Fruit fly (Drosophila melanogaster) whole organism, embryonic: ENCODE measurements around the gene Sgt1.

ENCODE experiments used
- BEAF-32 ChIP-seq: fragments of 200-800 bp; sonication (Bioruptor generic); optimal IDR thresholded peaks from 3 replicates; lab custom pipeline; 2017; ENCODE audit warnings: missing biosample characterization, missing genetic modification characterization, mild to moderate bottlenecking, moderate library complexity, missing genetic modification reagents
- CG10267 ChIP-seq: fragments of 200-800 bp; sonication (Bioruptor generic); optimal IDR thresholded peaks from 2 replicates; lab custom pipeline; 2018; ENCODE audit warnings: missing biosample characterization, mild to moderate bottlenecking, missing genetic modification characterization, moderate library complexity
- CG12236 ChIP-seq: fragments of 200-800 bp; sonication (Bioruptor generic); optimal IDR thresholded peaks from 2 replicates; lab custom pipeline; 2016; ENCODE audit warnings: missing biosample characterization, missing genetic modification characterization
- CG13296 ChIP-seq: fragments of 200-800 bp; sonication (Bioruptor generic); optimal IDR thresholded peaks from 3 replicates; lab custom pipeline; 2018; ENCODE audit warnings: missing biosample characterization, mild to moderate bottlenecking, missing genetic modification characterization
- CG14014 ChIP-seq: fragments of 200-800 bp; sonication (Bioruptor generic); IDR thresholded peaks from 2 replicates; pipeline ENCODE4 v1.3.6; 2022; ENCODE audit warnings: missing biosample characterization, missing genetic modification characterization
- CG14050 ChIP-seq: fragments of 200-800 bp; sonication (Bioruptor generic); IDR thresholded peaks from 3 replicates; pipeline ENCODE4 v1.3.6; 2022; ENCODE audit warnings: missing biosample characterization, missing genetic modification characterization
- CG14441 ChIP-seq: fragments of 200-800 bp; sonication (Bioruptor generic); IDR thresholded peaks from 2 replicates; pipeline ENCODE4 v1.3.6; 2022; ENCODE audit warnings: missing biosample characterization, missing genetic modification characterization
- CG14965 ChIP-seq: fragments of 200-800 bp; sonication (Bioruptor generic); optimal IDR thresholded peaks from 2 replicates; lab custom pipeline; 2016; ENCODE audit warnings: missing biosample characterization, missing genetic modification characterization, borderline replicate concordance
- CG15073 ChIP-seq: fragments of 200-800 bp; sonication (Bioruptor generic); optimal IDR thresholded peaks from 2 replicates; lab custom pipeline; 2016; ENCODE audit warnings: missing biosample characterization, missing genetic modification characterization
- CG15514 ChIP-seq: fragments of 200-800 bp; sonication (Bioruptor generic); optimal IDR thresholded peaks from 3 replicates; lab custom pipeline; 2017; ENCODE audit warnings: missing biosample characterization, missing genetic modification characterization, mild to moderate bottlenecking, moderate library complexity, missing genetic modification reagents
- CG17328 ChIP-seq: fragments of 200-800 bp; sonication (Bioruptor generic); IDR thresholded peaks from 2 replicates; pipeline ENCODE4 v1.3.6; 2022; ENCODE audit warnings: missing biosample characterization, missing genetic modification characterization
- CG2116 ChIP-seq: fragments of 200-800 bp; sonication (Bioruptor generic); optimal IDR thresholded peaks from 3 replicates; lab custom pipeline; 2018; ENCODE audit warnings: missing biosample characterization, mild to moderate bottlenecking, missing genetic modification characterization
- CG3995 ChIP-seq: fragments of 200-800 bp; sonication (Bioruptor generic); optimal IDR thresholded peaks from 3 replicates; lab custom pipeline; 2016; ENCODE audit warnings: missing biosample characterization, missing genetic modification characterization
- CG42726 ChIP-seq: fragments of 200-800 bp; sonication (Bioruptor generic); IDR thresholded peaks from 2 replicates; pipeline ENCODE4 v1.3.6; 2022; ENCODE audit warnings: missing biosample characterization, missing genetic modification characterization; ENCODE audit not compliant: partially characterized antibody
- CG5953 ChIP-seq: fragments of 200-800 bp; sonication (Bioruptor generic); IDR thresholded peaks from 2 replicates; pipeline ENCODE4 v1.3.6; 2022; ENCODE audit warnings: missing biosample characterization, missing genetic modification characterization
- CG6272 ChIP-seq: fragments of 200-800 bp; sonication (Bioruptor generic); IDR thresholded peaks from 2 replicates; pipeline ENCODE4 v1.3.6; 2022; ENCODE audit warnings: missing biosample characterization, missing genetic modification characterization
- CG9215 ChIP-seq: fragments of 200-800 bp; sonication (Bioruptor generic); IDR thresholded peaks from 2 replicates; pipeline ENCODE4 v1.3.6; 2022; ENCODE audit warnings: missing biosample characterization, missing genetic modification characterization
- CTCF ChIP-seq: fragments of 200-800 bp; sonication (Bioruptor generic); optimal IDR thresholded peaks from 2 replicates; lab custom pipeline; 2017; ENCODE audit warnings: missing biosample characterization, mild to moderate bottlenecking, missing genetic modification characterization, moderate library complexity
- Chrac-16 ChIP-seq: fragments of 200-800 bp; sonication (Bioruptor generic); optimal IDR thresholded peaks from 3 replicates; lab custom pipeline; 2016; ENCODE audit warnings: missing biosample characterization, missing genetic modification characterization
- CkIIα-i1 ChIP-seq: fragments of 200-800 bp; sonication (Bioruptor generic); IDR thresholded peaks from 2 replicates; pipeline ENCODE4 v1.3.6; 2022; ENCODE audit warnings: missing biosample characterization, missing genetic modification characterization
- Dad ChIP-seq: fragments of 200-800 bp; sonication (Bioruptor generic); optimal IDR thresholded peaks from 3 replicates; lab custom pipeline; 2016; ENCODE audit warnings: missing biosample characterization, missing genetic modification characterization
- Deaf1 ChIP-seq: fragments of 200-800 bp; optimal IDR thresholded peaks from 3 replicates; lab custom pipeline; 2019; ENCODE audit warnings: missing biosample characterization, mild to moderate bottlenecking, missing genetic modification characterization, moderate library complexity
- Dip2 ChIP-seq: fragments of 200-800 bp; sonication (Bioruptor generic); IDR thresholded peaks from 2 replicates; pipeline ENCODE4 v1.3.6; 2022; ENCODE audit warnings: missing biosample characterization, missing genetic modification characterization
- Drgx ChIP-seq: fragments of 200-800 bp; sonication (Bioruptor generic); IDR thresholded peaks from 2 replicates; pipeline ENCODE4 v1.3.6; 2022; ENCODE audit warnings: missing biosample characterization, missing genetic modification characterization
- Elba2 ChIP-seq: fragments of 200-800 bp; sonication (Bioruptor generic); optimal IDR thresholded peaks from 3 replicates; lab custom pipeline; 2016; ENCODE audit warnings: missing biosample characterization, missing genetic modification characterization
- HmgZ ChIP-seq: fragments of 200-800 bp; sonication (Bioruptor generic); optimal IDR thresholded peaks from 2 replicates; lab custom pipeline; 2018; ENCODE audit warnings: missing biosample characterization, mild to moderate bottlenecking, missing genetic modification characterization
- Hsf ChIP-seq: fragments of 200-800 bp; sonication (Bioruptor generic); optimal IDR thresholded peaks from 3 replicates; lab custom pipeline; 2016; ENCODE audit warnings: missing biosample characterization, missing genetic modification characterization
- Myb ChIP-seq: fragments of 200-800 bp; sonication (Bioruptor generic); optimal IDR thresholded peaks from 2 replicates; lab custom pipeline; 2016; ENCODE audit warnings: missing biosample characterization, missing genetic modification characterization
- Neu2 ChIP-seq: fragments of 200-800 bp; sonication (Bioruptor generic); optimal IDR thresholded peaks from 3 replicates; lab custom pipeline; 2016; ENCODE audit warnings: missing biosample characterization, missing genetic modification characterization, borderline replicate concordance
- Pdp1 ChIP-seq, 2 experiments: fragments of 200-800 bp; sonication (Bioruptor generic); optimal IDR thresholded peaks; 3 replicates each; lab custom pipeline; 2016; ENCODE audit warnings: missing biosample characterization in 2 of 2, missing genetic modification characterization in 2 of 2, mild to moderate bottlenecking in 1 of 2, moderate library complexity in 1 of 2
- Rx ChIP-seq: fragments of 200-800 bp; sonication (Bioruptor generic); IDR thresholded peaks from 2 replicates; pipeline ENCODE4 v1.3.6; 2022; ENCODE audit warnings: missing biosample characterization, missing genetic modification characterization
- Sox100B ChIP-seq: fragments of 200-800 bp; sonication (Bioruptor generic); optimal IDR thresholded peaks from 3 replicates; lab custom pipeline; 2018; ENCODE audit warnings: missing biosample characterization, mild to moderate bottlenecking, missing genetic modification characterization
- Stat92E ChIP-seq, 3 experiments: fragments of >200 bp in 2 of 3; fragments of 200-800 bp in 1 of 3; sonication (Bioruptor generic) in 1 of 3; optimal IDR thresholded peaks; 2 replicates each; lab custom pipeline; 2017 to 2019; ENCODE audit warnings: missing biosample characterization in 3 of 3, missing genetic modification characterization in 3 of 3, mild to moderate bottlenecking in 1 of 3, moderate library complexity in 1 of 3
- amos ChIP-seq: fragments of 200-800 bp; sonication (Bioruptor generic); IDR thresholded peaks from 2 replicates; pipeline ENCODE4 v1.3.6; 2022; ENCODE audit warnings: missing biosample characterization, missing genetic modification characterization; ENCODE audit not compliant: partially characterized antibody
- aop ChIP-seq: fragments of 200-800 bp; sonication (Bioruptor generic); IDR thresholded peaks from 2 replicates; pipeline ENCODE4 v1.3.6; 2022; ENCODE audit warnings: missing biosample characterization, missing genetic modification characterization
- btn ChIP-seq: fragments of 200-800 bp; sonication (Bioruptor generic); optimal IDR thresholded peaks from 2 replicates; lab custom pipeline; 2016; ENCODE audit warnings: missing biosample characterization, missing genetic modification characterization
- danr ChIP-seq: fragments of 200-800 bp; sonication (Bioruptor generic); IDR thresholded peaks from 2 replicates; pipeline ENCODE4 v1.3.6; 2022; ENCODE audit warnings: missing biosample characterization, missing genetic modification characterization
- eve ChIP-seq, 2 experiments: fragments of >200 bp; optimal IDR thresholded peaks; 2 replicates each; lab custom pipeline; 2017; ENCODE audit warnings: missing biosample characterization in 2 of 2, missing genetic modification characterization in 2 of 2
- fru ChIP-seq: fragments of >200 bp; optimal IDR thresholded peaks from 2 replicates; lab custom pipeline; 2017
- grau ChIP-seq: fragments of 200-800 bp; optimal IDR thresholded peaks from 3 replicates; lab custom pipeline; 2019; ENCODE audit warnings: missing biosample characterization, mild to moderate bottlenecking, missing genetic modification characterization, moderate library complexity
- hbn ChIP-seq: fragments of 200-800 bp; sonication (Bioruptor generic); IDR thresholded peaks from 2 replicates; pipeline ENCODE4 v1.3.6; 2022; ENCODE audit warnings: missing biosample characterization, missing genetic modification characterization; ENCODE audit not compliant: partially characterized antibody
- kah ChIP-seq: fragments of 200-800 bp; sonication (Bioruptor generic); optimal IDR thresholded peaks from 2 replicates; lab custom pipeline; 2018; ENCODE audit warnings: missing biosample characterization, mild to moderate bottlenecking, missing genetic modification characterization
- nerfin-1 ChIP-seq: fragments of 200-800 bp; sonication (Bioruptor generic); optimal IDR thresholded peaks from 3 replicates; lab custom pipeline; 2019; ENCODE audit warnings: missing biosample characterization, mild to moderate bottlenecking, missing genetic modification characterization, moderate library complexity
- otp ChIP-seq: fragments of 200-800 bp; sonication (Bioruptor generic); IDR thresholded peaks from 3 replicates; pipeline ENCODE4, ENCODE4 v1.3.6; 2022; ENCODE audit warnings: missing biosample characterization, missing genetic modification characterization
- slou ChIP-seq: fragments of 200-800 bp; sonication (Bioruptor generic); optimal IDR thresholded peaks from 3 replicates; lab custom pipeline; 2016; ENCODE audit warnings: missing biosample characterization, missing genetic modification characterization
- stwl ChIP-seq: fragments of 200-800 bp; sonication (Bioruptor generic); optimal IDR thresholded peaks from 3 replicates; lab custom pipeline; 2018; ENCODE audit warnings: missing biosample characterization, mild to moderate bottlenecking, missing genetic modification characterization, moderate library complexity
- unc-4 ChIP-seq: fragments of 200-800 bp; sonication (Bioruptor generic); IDR thresholded peaks from 2 replicates; pipeline ENCODE4 v1.3.6; 2022; ENCODE audit warnings: missing biosample characterization, missing genetic modification characterization; ENCODE audit not compliant: partially characterized antibody
- zen ChIP-seq: fragments of 200-800 bp; sonication (Bioruptor generic); optimal IDR thresholded peaks from 3 replicates; lab custom pipeline; 2018; ENCODE audit warnings: missing biosample characterization, mild to moderate bottlenecking, missing genetic modification characterization, moderate library complexity
- zf30C ChIP-seq: fragments of 200-800 bp; sonication (Bioruptor generic); optimal IDR thresholded peaks from 3 replicates; lab custom pipeline; 2018; ENCODE audit warnings: missing biosample characterization, mild to moderate bottlenecking, missing genetic modification characterization

The Sgt1 gene

DNA sequence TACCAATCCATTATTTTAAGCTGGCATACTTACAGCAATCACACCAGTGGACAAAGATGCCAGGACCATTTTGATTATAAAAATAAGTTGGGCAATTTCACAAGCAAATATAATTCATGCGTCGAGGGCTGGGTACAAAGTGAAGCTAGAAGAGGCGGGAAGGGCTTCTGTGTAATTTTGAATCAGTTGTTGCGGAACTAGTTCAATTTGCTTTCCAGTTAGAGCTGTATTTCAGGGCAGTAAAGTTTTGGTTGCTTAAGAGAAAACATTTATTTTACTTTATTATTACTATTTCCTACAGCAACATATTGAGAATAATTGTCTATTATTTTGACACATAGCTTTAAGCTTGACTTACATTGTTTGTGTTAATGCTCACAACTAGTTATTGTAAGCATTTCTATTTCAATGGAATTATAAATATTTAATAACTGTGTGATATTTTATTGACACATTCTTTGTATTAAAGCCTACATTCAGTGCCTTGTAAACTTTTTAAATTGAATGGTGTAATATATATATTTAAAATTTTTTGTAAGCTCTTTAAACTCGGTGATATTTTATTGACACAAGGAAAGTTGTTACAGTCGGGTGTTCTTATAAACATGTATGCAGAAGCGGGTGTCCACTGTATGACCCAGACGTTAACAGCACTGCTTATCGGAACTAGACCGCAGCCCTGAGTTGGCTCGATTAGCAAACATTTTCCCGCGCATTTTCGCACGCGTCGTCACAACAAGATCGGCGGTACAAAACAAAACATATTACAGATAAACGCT, 40.6 kb downstream of the Sgt1 start, which contains the start of the genes RPA1 and Mcm2 (continued):
- TF ChIP-seq BEAF-32 (GFP tag; lab: Kevin White, UChicago) (peak; percentile 19), Hsf (GFP tag; lab: Kevin White, UChicago) (peak; percentile 74), CG14014 (GFP tag; lab: Robert Waterston, UW) (peak; percentile 76), Rx (GFP tag; lab: Robert Waterston, UW) (peak; percentile 48; the same call in 1 of the 2 replicates), CG9215 (peak; percentile 83), slou (GFP tag; lab: Kevin White, UChicago) (peak; percentile 62), eve (GFP tag; optimal IDR thresholded peaks at IDR 0.05; lab: Kevin White, UChicago) (no peak), CG15514 (peak; percentile 98), Drgx (GFP tag; lab: Robert Waterston, UW) (peak; percentile 72), grau (tag; lab: Kevin White, UChicago) (peak; percentile 98), stwl (tag; lab: Kevin White, UChicago) (peak; percentile 42), CG2116 (GFP tag; lab: Kevin White, UChicago) (peak; percentile 97), CG6272 (GFP tag; lab: Robert Waterston, UW) (peak; percentile 79), CG14050 (peak; percentile 23; the same call in 1 of the 3 replicates), Stat92E (GFP tag; optimal IDR thresholded peaks at IDR 0.05; lab: Kevin White, UChicago) (no peak), nerfin-1 (tag; lab: Kevin White, UChicago) (peak; percentile 64), CkIIα-i1 (GFP tag; lab: Robert Waterston, UW) (no peak), hbn (GFP tag; lab: Robert Waterston, UW) (no peak), CG5953 (peak; percentile 35; the same call in 1 of the 2 replicates), Elba2 (no peak), amos (GFP tag; lab: Robert Waterston, UW) (peak; percentile 48), CG14441 (GFP tag; lab: Robert Waterston, UW) (peak; percentile 78), zf30C (GFP tag; lab: Kevin White, UChicago) (no peak), CG10267 (peak; percentile 86), Neu2 (GFP tag; lab: Kevin White, UChicago) (no peak), zen (tag; lab: Kevin White, UChicago) (peak; percentile 38), CG42726 (GFP tag; lab: Robert Waterston, UW) (0 out of 2 replicates have a peak, but pooled peaks have one; percentile 38), danr (GFP tag; lab: Robert Waterston, UW) (no peak; the same call in 1 of the 2 replicates), fru (no peak), CG12236 (GFP tag; lab: Kevin White, UChicago) (no peak), Myb (GFP tag; lab: Kevin White, UChicago) (peak; percentile 36), Deaf1 (tag; lab: Kevin White, UChicago) (no peak), CG15073 (GFP tag; lab: Kevin White, UChicago) (peak; percentile 18), CG3995 (GFP tag; lab: Kevin White, UChicago) (peak; percentile 67), Dip2 (GFP tag; lab: Robert Waterston, UW) (no peak), kah (GFP tag; lab: Kevin White, UChicago) (peak; percentile 10), Chrac-16 (peak; percentile 82), HmgZ (peak; percentile 63), otp (GFP tag; lab: Robert Waterston, UW) (peak; percentile 58; the same call in 1 of the 3 replicates), CG17328 (GFP tag; lab: Robert Waterston, UW) (peak; percentile 41), CG14965 (no peak), Dad (GFP tag; lab: Kevin White, UChicago) (no peak), CTCF (GFP tag; lab: Kevin White, UChicago) (peak; percentile 7), btn (GFP tag; lab: Kevin White, UChicago) (no peak), aop (peak; percentile 67; the same call in 1 of the 2 replicates), Sox100B (GFP tag; lab: Kevin White, UChicago) (no peak), Pdp1 (GFP tag; optimal IDR thresholded peaks at IDR 0.05; lab: Kevin White, UChicago) (peak in 1 of 2 experiments; percentile 70), CG13296 (GFP tag; lab: Kevin White, UChicago) (peak; percentile 69), unc-4 (GFP tag; lab: Robert Waterston, UW) (no peak)
